Fruit fly (Drosophila melanogaster): ENCODE measurements around the gene PKD.

PKD gene

dm6 chr3R:18338493-18338892, 24.3 kb upstream of the PKD start:
- TF ChIP-seq CG17829 (tag; optimal IDR thresholded peaks at IDR 0.05) (no peak), Ets65A (GFP tag) (peak; percentile 86), D19A (tag; optimal IDR thresholded peaks at IDR 0.05) (no peak), Ets97D (GFP tag; optimal IDR thresholded peaks at IDR 0.05) (peak; percentile 6), CG10979 (tag; optimal IDR thresholded peaks at IDR 0.05) (no peak), scrt (GFP tag; optimal IDR thresholded peaks at IDR 0.05) (peak; percentile 10), abd-A (tag; optimal IDR thresholded peaks at IDR 0.05) (peak; percentile 54)

DNA sequence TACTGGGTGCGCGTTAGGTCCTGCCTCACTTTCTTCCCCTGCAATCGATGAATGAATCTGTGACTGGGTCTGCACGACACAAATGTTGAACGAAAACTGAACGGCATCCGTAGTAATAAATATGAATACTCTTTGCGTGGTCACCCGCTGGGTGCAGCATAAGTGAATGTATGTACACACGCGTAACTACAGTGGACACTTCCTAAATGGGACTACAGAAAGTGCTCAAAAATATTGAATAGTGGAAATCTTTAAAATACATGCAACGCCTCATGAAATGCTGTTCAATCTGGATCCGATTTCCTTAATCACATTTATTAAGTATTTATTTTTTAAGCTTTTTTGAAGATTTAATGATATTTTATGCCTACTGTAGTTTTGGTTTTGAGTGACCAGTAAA, 14.6 kb upstream of the PKD start, which contains the start of gene naz:
Gene naz, minus strand, starts transcription at position 101 of the 400 bp plus-strand sequence.
- TF ChIP-seq tio (GFP tag; optimal IDR thresholded peaks at IDR 0.05) (peak; percentile 8), NC2α (GFP tag; optimal IDR thresholded peaks at IDR 0.05) (no peak), grau (tag; optimal IDR thresholded peaks at IDR 0.05) (peak; percentile 60), CG1603 (tag; optimal IDR thresholded peaks at IDR 0.05) (no peak), gem (tag; optimal IDR thresholded peaks at IDR 0.05) (peak; percentile 7), row (GFP tag; IDR thresholded peaks at IDR 0.05) (0 out of 3 replicates have a peak, but pooled peaks have one; percentile 19), CG14441 (GFP tag; IDR thresholded peaks at IDR 0.05) (0 out of 2 replicates have a peak, but pooled peaks have one; percentile 5), MBD-R2 (GFP tag; IDR thresholded peaks at IDR 0.05) (no peak), pan (optimal IDR thresholded peaks at IDR 0.05) (no peak), pan (GFP tag; optimal IDR thresholded peaks at IDR 0.05 in 1 of 2, IDR thresholded peaks at IDR 0.05 in 1 of 2) (peak in 1 of 2 experiments; percentile 16), BtbVII (GFP tag; optimal IDR thresholded peaks at IDR 0.05) (no peak), rib (GFP tag; IDR thresholded peaks at IDR 0.05) (no peak)

dm6 chr3R:18314824-18315690, 850 bp upstream of the PKD start:
- TF ChIP-seq gsb (GFP tag; IDR thresholded peaks at IDR 0.05) (0 out of 2 replicates have a peak, but pooled peaks have one; percentile 23), Ravus (GFP tag; IDR thresholded peaks at IDR 0.05) (no peak), gcm2 (GFP tag; optimal IDR thresholded peaks at IDR 0.05) (no peak), trh (GFP tag; optimal IDR thresholded peaks at IDR 0.05) (no peak), lab (GFP tag; optimal IDR thresholded peaks at IDR 0.05) (peak; percentile 58), CG14441 (GFP tag; IDR thresholded peaks at IDR 0.05) (peak; percentile 46; the same call in 1 of the 2 replicates), D19A (tag; optimal IDR thresholded peaks at IDR 0.05) (peak; percentile 28), CG3838 (GFP tag; optimal IDR thresholded peaks at IDR 0.05) (no peak), CG13894 (tag; optimal IDR thresholded peaks at IDR 0.05) (peak; percentile 2), CG11504 (tag; optimal IDR thresholded peaks at IDR 0.05) (peak; percentile 20), pum (GFP tag; optimal IDR thresholded peaks at IDR 0.05) (peak; percentile 6), H2.0 (GFP tag; IDR thresholded peaks at IDR 0.05) (peak; percentile 41; the same call in 1 of the 2 replicates), p53 (GFP tag; optimal IDR thresholded peaks at IDR 0.05) (no peak), Dbx (GFP tag; IDR thresholded peaks at IDR 0.05) (peak; percentile 43; the same call in 1 of the 3 replicates), ranshi (GFP tag; IDR thresholded peaks at IDR 0.05) (0 out of 2 replicates have a peak, but pooled peaks have one; percentile 10), psq (GFP tag; optimal IDR thresholded peaks at IDR 0.05) (no peak), CG32767 (GFP tag; IDR thresholded peaks at IDR 0.05) (no peak), CG11723 (GFP tag; optimal IDR thresholded peaks at IDR 0.05) (no peak), E2f2 (GFP tag; IDR thresholded peaks at IDR 0.05) (no peak; the same call in 1 of the 2 replicates), CG17802 (tag; optimal IDR thresholded peaks at IDR 0.05) (no peak), CG14965 (GFP tag; optimal IDR thresholded peaks at IDR 0.05; ENCODE audit: borderline replicate concordance) (no peak), Mrtf (GFP tag; IDR thresholded peaks at IDR 0.05) (0 out of 3 replicates have a peak, but pooled peaks have one; percentile 34), nom (GFP tag; optimal IDR thresholded peaks at IDR 0.05) (no peak), CG18262 (tag; optimal IDR thresholded peaks at IDR 0.05) (peak; percentile 24), bowl (GFP tag; IDR thresholded peaks at IDR 0.05) (no peak), ato (GFP tag; IDR thresholded peaks at IDR 0.05; ENCODE audit: partially characterized antibody) (no peak), CG8944 (GFP tag; optimal IDR thresholded peaks at IDR 0.05) (peak; percentile 23), CG17829 (tag; optimal IDR thresholded peaks at IDR 0.05) (no peak), inv (GFP tag; IDR thresholded peaks at IDR 0.05; ENCODE audit: partially characterized antibody) (no peak), CG31224 (GFP tag; IDR thresholded peaks at IDR 0.05) (peak; percentile 41; the same call in 1 of the 2 replicates)
